Worm (Caenorhabditis elegans): Measurements from ENCODE around the gene Y82E9BR.8.

DNA sequence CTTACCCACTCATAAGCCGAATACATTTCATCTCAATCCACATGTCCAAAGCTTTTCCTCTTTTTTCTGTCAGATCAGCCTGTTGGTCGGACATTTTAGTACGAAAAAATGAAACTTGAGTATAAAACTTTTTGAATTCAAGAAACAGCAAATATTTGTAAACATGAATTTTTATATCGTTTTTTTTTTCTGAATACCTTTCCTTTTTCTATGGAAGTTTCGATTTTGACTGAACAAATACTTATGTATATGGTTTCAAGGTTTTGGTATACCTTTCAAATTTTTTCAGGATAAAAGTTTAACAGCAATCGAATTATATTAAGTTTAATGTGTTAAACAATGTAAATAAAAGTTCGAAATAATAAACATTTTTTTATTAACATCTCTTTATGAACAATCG, 17.6 kb downstream of the Y82E9BR.8 start, which contains the start of gene fbxa-5:
- TF ChIP-seq nhr-237 (tag; optimal IDR thresholded peaks at IDR 0.05) (no peak), lin-13 (GFP tag; optimal IDR thresholded peaks at IDR 0.05) (no peak), aly-2 (tag; optimal IDR thresholded peaks at IDR 0.05) (no peak), fos-1 (tag; optimal IDR thresholded peaks at IDR 0.05) (no peak), egl-27 (tag; optimal IDR thresholded peaks at IDR 0.05) (no peak), peb-1 (tag; optimal IDR thresholded peaks at IDR 0.05) (no peak), ama-1 (optimal IDR thresholded peaks at IDR 0.05) (no peak), ceh-16 (tag; optimal IDR thresholded peaks at IDR 0.05) (no peak), snpc-4 (tag; optimal IDR thresholded peaks at IDR 0.05) (no peak), blmp-1 (tag; optimal IDR thresholded peaks at IDR 0.05; ENCODE audit: insufficient read depth) (no peak), dmd-4 (tag; optimal IDR thresholded peaks at IDR 0.05) (no peak), ztf-11 (tag; optimal IDR thresholded peaks at IDR 0.05) (no peak)
